Worm (Caenorhabditis elegans) whole organism, L2 larva: ENCODE data around the gene egg-1.
A peak's percentile ranks its signal among the peaks of the same experiment; 100 is the strongest.

Experiments
- C34F6.9 ChIP-seq: fragments of 150-350 bp; optimal IDR thresholded peaks from 2 replicates; lab custom pipeline; 2014; ENCODE audit warnings: missing biosample characterization, missing genetic modification characterization
- F13H6.1 ChIP-seq: sonication (generic microtip); optimal IDR thresholded peaks from 2 replicates; lab custom pipeline; 2016; ENCODE audit warnings: missing genetic modification characterization, missing compliant biosample characterization
- Y55F3AM.14 ChIP-seq: fragments of 200-800 bp; sonication (Bioruptor generic); optimal IDR thresholded peaks from 2 replicates; lab custom pipeline; 2018; ENCODE audit warnings: mild to moderate bottlenecking, missing genetic modification characterization, missing compliant biosample characterization
- ZK546.5 ChIP-seq: sonication (generic microtip); optimal IDR thresholded peaks from 2 replicates; lab custom pipeline; 2017; ENCODE audit warnings: missing biosample characterization, missing genetic modification characterization
- alr-1 ChIP-seq: fragments of 150-350 bp; optimal IDR thresholded peaks from 2 replicates; lab custom pipeline; 2014; ENCODE audit warnings: missing biosample characterization, missing genetic modification characterization
- aly-2 ChIP-seq: fragments of 150-350 bp; optimal IDR thresholded peaks from 2 replicates; lab custom pipeline; 2014; ENCODE audit warnings: missing biosample characterization, missing genetic modification characterization
- ama-1 ChIP-seq: fragments of 150-350 bp; optimal IDR thresholded peaks from 2 replicates; lab custom pipeline; 2018; ENCODE audit warnings: inconsistent platforms
- blmp-1 ChIP-seq: sonication (generic microtip); optimal IDR thresholded peaks from 2 replicates; lab custom pipeline; 2017; ENCODE audit warnings: missing genetic modification characterization, mild to moderate bottlenecking, missing compliant biosample characterization, antibody characterized with exemption, moderate library complexity; ENCODE audit not compliant: insufficient read depth
- ceh-16 ChIP-seq: fragments of 150-350 bp; optimal IDR thresholded peaks from 2 replicates; lab custom pipeline; 2014; ENCODE audit warnings: missing biosample characterization, missing genetic modification characterization
- ceh-82 ChIP-seq: fragments of 150-350 bp; optimal IDR thresholded peaks from 2 replicates; lab custom pipeline; 2014; ENCODE audit warnings: missing biosample characterization, missing genetic modification characterization
- crh-2 ChIP-seq: sonication (generic microtip); optimal IDR thresholded peaks from 2 replicates; lab custom pipeline; 2017; ENCODE audit warnings: missing biosample characterization, missing genetic modification characterization
- dmd-4 ChIP-seq: sonication (generic microtip); optimal IDR thresholded peaks from 2 replicates; lab custom pipeline; 2017; ENCODE audit warnings: missing biosample characterization, missing genetic modification characterization
- elt-1 ChIP-seq: fragments of 150-350 bp; optimal IDR thresholded peaks from 2 replicates; lab custom pipeline; 2014; ENCODE audit warnings: missing biosample characterization, missing genetic modification characterization
- elt-3 ChIP-seq: sonication (generic microtip); optimal IDR thresholded peaks from 2 replicates; lab custom pipeline; 2017; ENCODE audit warnings: missing biosample characterization, missing genetic modification characterization
- fos-1 ChIP-seq: fragments of 150-350 bp; optimal IDR thresholded peaks from 2 replicates; lab custom pipeline; 2014; ENCODE audit warnings: missing biosample characterization, missing genetic modification characterization
- lin-11 ChIP-seq: fragments of 150-350 bp; sonication (generic microtip); optimal IDR thresholded peaks from 2 replicates; lab custom pipeline; 2014; ENCODE audit warnings: missing biosample characterization, missing genetic modification characterization, inconsistent platforms, mixed read lengths
- lin-13 ChIP-seq: fragments of 150-350 bp; optimal IDR thresholded peaks from 2 replicates; lab custom pipeline; 2014; ENCODE audit warnings: missing biosample characterization, missing genetic modification reagents, missing genetic modification characterization
- lin-39 ChIP-seq: fragments of 150-350 bp; optimal IDR thresholded peaks from 2 replicates; lab custom pipeline; 2014; ENCODE audit warnings: missing biosample characterization, missing genetic modification reagents, missing genetic modification characterization
- lsy-2 ChIP-seq, 2 experiments: fragments of 150-350 bp in 1 of 2; sonication (generic microtip) in 1 of 2; optimal IDR thresholded peaks; 2 replicates each; lab custom pipeline; 2014 to 2017; ENCODE audit warnings: missing biosample characterization in 2 of 2, missing genetic modification characterization in 2 of 2
- mab-5 ChIP-seq: fragments of 150-350 bp; optimal IDR thresholded peaks from 2 replicates; lab custom pipeline; 2014; ENCODE audit warnings: missing biosample characterization, missing genetic modification characterization
- mbf-1 ChIP-seq: sonication (generic microtip); optimal IDR thresholded peaks from 2 replicates; lab custom pipeline; 2017; ENCODE audit warnings: missing biosample characterization, missing genetic modification characterization
- nhr-11 ChIP-seq: fragments of 150-350 bp; optimal IDR thresholded peaks from 2 replicates; lab custom pipeline; 2014; ENCODE audit warnings: missing biosample characterization, missing genetic modification characterization
- nhr-129 ChIP-seq: fragments of 150-350 bp; optimal IDR thresholded peaks from 2 replicates; lab custom pipeline; 2014; ENCODE audit warnings: missing biosample characterization, missing genetic modification characterization
- nhr-23 ChIP-seq: fragments of 150-350 bp; optimal IDR thresholded peaks from 2 replicates; lab custom pipeline; 2014; ENCODE audit warnings: missing biosample characterization, missing genetic modification reagents, missing genetic modification characterization
- nhr-237 ChIP-seq: fragments of 150-350 bp; optimal IDR thresholded peaks from 2 replicates; lab custom pipeline; 2014; ENCODE audit warnings: missing biosample characterization, missing genetic modification characterization
- nhr-25 ChIP-seq: fragments of 150-350 bp; sonication (generic microtip); optimal IDR thresholded peaks from 3 replicates; lab custom pipeline; 2014; ENCODE audit warnings: missing biosample characterization, missing genetic modification characterization
- nhr-77 ChIP-seq: fragments of 150-350 bp; optimal IDR thresholded peaks from 2 replicates; lab custom pipeline; 2014; ENCODE audit warnings: missing biosample characterization, missing genetic modification characterization
- peb-1 ChIP-seq: fragments of 150-350 bp; optimal IDR thresholded peaks from 2 replicates; lab custom pipeline; 2014; ENCODE audit warnings: missing biosample characterization, missing genetic modification characterization
- sem-4 ChIP-seq: fragments of 150-350 bp; optimal IDR thresholded peaks from 2 replicates; lab custom pipeline; 2014; ENCODE audit warnings: missing biosample characterization, missing genetic modification reagents, missing genetic modification characterization
- skn-1 ChIP-seq: sonication (generic microtip); optimal IDR thresholded peaks from 2 replicates; lab custom pipeline; 2017; ENCODE audit warnings: missing biosample characterization, missing genetic modification characterization
- sma-3 ChIP-seq: sonication (generic microtip); optimal IDR thresholded peaks from 2 replicates; lab custom pipeline; 2016; ENCODE audit warnings: missing genetic modification reagents, missing genetic modification characterization, missing compliant biosample characterization
- sma-9 ChIP-seq, 2 experiments: fragments of 150-350 bp in 1 of 2; sonication (generic microtip) in 1 of 2; optimal IDR thresholded peaks; 2 replicates each; lab custom pipeline; 2014 to 2016; ENCODE audit warnings: missing genetic modification characterization in 2 of 2, mild to moderate bottlenecking in 1 of 2, missing biosample characterization in 1 of 2, missing compliant biosample characterization in 1 of 2, missing genetic modification reagents in 1 of 2, moderate library complexity in 1 of 2
- snpc-4 ChIP-seq: fragments of 150-350 bp; optimal IDR thresholded peaks from 2 replicates; lab custom pipeline; 2014; ENCODE audit warnings: missing biosample characterization, missing genetic modification characterization
- unc-55 ChIP-seq: fragments of 150-350 bp; sonication (generic microtip); optimal IDR thresholded peaks from 3 replicates; lab custom pipeline; 2014; ENCODE audit warnings: missing biosample characterization, missing genetic modification reagents, missing genetic modification characterization
- unc-62 ChIP-seq: fragments of 150-350 bp; optimal IDR thresholded peaks from 2 replicates; lab custom pipeline; 2014; ENCODE audit warnings: missing biosample characterization, missing genetic modification reagents, missing genetic modification characterization

The egg-1 gene

ce11 chrIII:5680141-5680540 lies 47.8 kb upstream of the egg-1 start, which contains the start of gene pst-2:
Gene pst-2 (plus strand): TSS chrIII:5680433.
- TF ChIP-seq nhr-23, result no peak
- TF ChIP-seq, all 48 proteins: peak for 0

- no peak for TF ChIP-seq ama-1 (lab: Kevin White, UChicago)
- no peak for TF ChIP-seq sem-4 (tag; lab: Kevin White, UChicago)
- TF ChIP-seq Y55F3AM.14 (GFP tag; lab: Kevin White, UChicago), result no peak
- no peak for TF ChIP-seq mab-5 (tag; lab: Kevin White, UChicago)
- TF ChIP-seq mbf-1 (tag; lab: Kevin White, UChicago), result no peak
- TF ChIP-seq peb-1 (tag; lab: Kevin White, UChicago), result no peak
Measured at ce11 chrIII:5683998-5684397, 44.0 kb upstream of the egg-1 start, which contains the start of gene rcan-1. Gene rcan-1 (minus strand): TSS chrIII:5684098.

ce11 chrIII:5688246-5688645 lies 39.7 kb upstream of the egg-1 start:
- TF ChIP-seq crh-2 (tag; lab: Kevin White, UChicago) (peak; percentile 69), lin-13 (GFP tag; lab: Kevin White, UChicago) (peak; percentile 10), unc-55 (peak; percentile 67), snpc-4 (peak; percentile 22), fos-1 (tag; lab: Kevin White, UChicago) (peak; percentile 48), sma-9 (GFP tag; optimal IDR thresholded peaks at IDR 0.05; lab: Kevin White, UChicago) (peak; percentile 63), sma-9 (tag; optimal IDR thresholded peaks at IDR 0.05; lab: Kevin White, UChicago) (no peak), alr-1 (tag; lab: Kevin White, UChicago) (no peak), F13H6.1 (tag; lab: Kevin White, UChicago) (peak; percentile 78), nhr-129 (peak; percentile 77), lsy-2 (tag; optimal IDR thresholded peaks at IDR 0.05; lab: Kevin White, UChicago) (peak in 1 of 2 experiments; percentile 48), sem-4 (tag; lab: Kevin White, UChicago) (peak; percentile 24), ceh-16 (tag; lab: Kevin White, UChicago) (no peak), ama-1 (lab: Kevin White, UChicago) (peak; percentile 48), blmp-1 (tag; lab: Kevin White, UChicago) (no peak), C34F6.9 (tag; lab: Kevin White, UChicago) (peak; percentile 69)

ce11 chrIII:5691826-5692225 lies 36.2 kb upstream of the egg-1 start:
- TF ChIP-seq sem-4 (tag; lab: Kevin White, UChicago) (no peak), nhr-25 (tag; lab: Kevin White, UChicago) (no peak), mbf-1 (tag; lab: Kevin White, UChicago) (no peak), ceh-16 (tag; lab: Kevin White, UChicago) (no peak)

ce11 chrIII:5692690-5693089 lies 35.3 kb upstream of the egg-1 start, which contains the start of the genes abi-1 and arle-14:
Gene abi-1 (minus strand): TSS chrIII:5692740.
Gene arle-14 (plus strand): TSS chrIII:5692906.
- TF ChIP-seq Y55F3AM.14 (GFP tag; lab: Kevin White, UChicago), result no peak
- TF ChIP-seq nhr-25 (tag; lab: Kevin White, UChicago), result no peak
- no peak for TF ChIP-seq nhr-23
- TF ChIP-seq dmd-4, result no peak
- TF ChIP-seq unc-62 (GFP tag; lab: Kevin White, UChicago), result no peak
- TF ChIP-seq lsy-2 (tag; optimal IDR thresholded peaks at IDR 0.05; lab: Kevin White, UChicago), result peak in 1 of 2 experiments; percentile 30
- no peak for TF ChIP-seq ceh-82 (tag; lab: Kevin White, UChicago)
- no peak for TF ChIP-seq mab-5 (tag; lab: Kevin White, UChicago)
- TF ChIP-seq lin-11 (tag; lab: Kevin White, UChicago), result peak; percentile 14
- no peak for TF ChIP-seq nhr-11 (tag; lab: Kevin White, UChicago)
- TF ChIP-seq ZK546.5 (tag; lab: Kevin White, UChicago), result no peak
- peak; percentile 6 for TF ChIP-seq nhr-129
- no peak for TF ChIP-seq sma-3 (GFP tag; lab: Kevin White, UChicago)
- TF ChIP-seq nhr-77, result no peak
- TF ChIP-seq aly-2 (tag; lab: Kevin White, UChicago), result no peak
- TF ChIP-seq unc-55, result peak; percentile 59
- no peak for TF ChIP-seq skn-1 (tag; lab: Kevin White, UChicago)
- peak; percentile 27 for TF ChIP-seq C34F6.9 (tag; lab: Kevin White, UChicago)
- no peak for TF ChIP-seq elt-1 (tag; lab: Kevin White, UChicago)
- no peak for TF ChIP-seq ceh-16 (tag; lab: Kevin White, UChicago)
- TF ChIP-seq nhr-237 (tag; lab: Kevin White, UChicago), result no peak
- no peak for TF ChIP-seq lin-39
- no peak for TF ChIP-seq elt-3 (tag; lab: Kevin White, UChicago)
